Worm (Caenorhabditis elegans): ENCODE data around the gene T12D8.10.
A peak's percentile ranks its signal among the peaks of the same experiment; 100 is the strongest.

Gene T12D8.10

DNA sequence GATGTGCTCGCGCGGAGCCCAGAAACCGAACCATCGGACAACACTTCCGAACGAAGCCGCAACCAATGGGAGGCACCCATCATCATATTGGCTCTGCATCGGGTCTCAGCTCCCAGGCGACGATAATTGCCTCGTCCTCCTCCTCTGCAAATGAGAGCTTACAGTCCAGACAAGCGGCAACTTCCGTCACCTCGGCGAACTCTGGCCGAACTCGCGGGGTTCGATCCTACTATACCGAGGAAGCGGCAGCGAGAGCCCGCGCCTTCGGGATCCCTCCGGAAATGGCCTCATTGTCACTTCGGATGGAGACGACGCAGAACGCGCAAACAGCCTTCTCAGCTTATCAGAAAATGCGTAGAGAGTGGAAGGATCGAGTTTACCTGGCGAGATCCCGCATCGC, 12.8 kb upstream of the T12D8.10 start:
- no peak for TF ChIP-seq nhr-11 (tag; optimal IDR thresholded peaks at IDR 0.05)
- TF ChIP-seq lim-7 (GFP tag; IDR thresholded peaks at IDR 0.05): no peak
- peak; percentile 89 for TF ChIP-seq set-16 (GFP tag; IDR thresholded peaks at IDR 0.05)

DNA sequence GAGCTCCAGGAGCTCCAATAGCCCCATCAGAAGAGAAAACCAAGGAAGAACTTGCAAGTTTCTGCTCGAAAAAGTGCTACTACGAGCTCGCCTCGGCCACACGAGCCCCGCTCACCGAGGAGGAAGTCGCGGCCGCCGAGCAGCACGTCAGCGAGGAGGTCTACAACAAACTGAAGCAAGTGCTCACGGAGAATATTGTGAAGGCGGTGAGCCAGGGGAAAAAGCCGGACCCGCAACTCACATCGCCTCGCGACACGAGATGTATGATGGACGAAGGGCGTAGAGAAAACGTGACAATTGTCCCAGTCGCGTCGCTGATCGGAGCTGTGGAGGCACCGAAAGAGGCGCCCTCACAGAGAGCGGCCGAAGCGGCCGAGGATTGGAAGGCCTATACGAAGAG, 10.6 kb upstream of the T12D8.10 start:
- 0 out of 2 replicates have a peak, but pooled peaks have one; percentile 6 for TF ChIP-seq F44E2.7 (GFP tag; IDR thresholded peaks at IDR 0.05)
- peak; percentile 77 for TF ChIP-seq set-16 (GFP tag; IDR thresholded peaks at IDR 0.05)
- no peak for TF ChIP-seq T20F7.1 (GFP tag; optimal IDR thresholded peaks at IDR 0.05)

DNA sequence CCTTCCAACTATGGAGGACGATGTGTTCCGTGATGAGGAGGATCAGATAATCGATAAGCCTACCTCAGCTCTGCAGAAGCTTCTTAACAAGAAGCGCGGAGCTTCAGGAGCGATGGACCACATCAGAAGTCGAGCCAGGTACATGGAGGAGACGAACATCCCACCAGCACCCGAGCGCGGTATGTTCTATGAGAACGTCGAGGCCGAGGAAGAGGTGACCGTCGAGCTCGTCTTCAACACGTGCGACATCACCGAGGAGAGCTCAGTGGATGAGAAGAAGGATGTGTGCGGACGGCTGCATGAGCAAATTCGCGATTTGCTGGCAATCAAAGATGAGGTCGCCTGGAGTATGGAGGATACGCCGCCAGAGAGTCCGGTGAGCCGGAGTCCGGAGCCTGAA, 9.9 kb upstream of the T12D8.10 start:
- TF ChIP-seq set-16 (GFP tag; IDR thresholded peaks at IDR 0.05) (peak; percentile 39; the same call in 1 of the 2 replicates), php-3 (GFP tag; IDR thresholded peaks at IDR 0.05) (0 out of 2 replicates have a peak, but pooled peaks have one; percentile 26), ZK337.2 (GFP tag; IDR thresholded peaks at IDR 0.05) (no peak), aha-1 (tag) (peak; percentile 91)

DNA sequence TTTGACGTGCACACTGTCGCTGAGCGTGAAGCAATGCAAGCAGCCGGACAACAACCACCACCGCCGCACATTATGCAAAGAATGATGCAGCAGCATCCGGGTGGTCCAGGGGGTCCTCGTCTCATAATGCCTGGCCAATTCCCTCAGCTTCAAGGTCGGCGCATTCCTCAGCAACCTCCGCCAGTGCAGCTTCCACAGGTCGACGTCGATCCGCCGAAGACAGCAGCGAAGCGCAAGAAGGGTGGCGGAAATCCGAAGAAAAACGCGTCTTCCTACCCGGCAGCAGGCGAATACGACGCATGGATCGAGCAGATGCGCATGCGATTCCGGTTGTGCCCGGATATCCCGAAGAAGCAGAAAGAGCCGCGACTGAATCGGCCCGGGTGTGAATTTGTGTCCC, 9.3 kb upstream of the T12D8.10 start:
- peak; percentile 94 for TF ChIP-seq set-16 (GFP tag; IDR thresholded peaks at IDR 0.05)
- TF ChIP-seq dpl-1 (GFP tag; optimal IDR thresholded peaks at IDR 0.05): no peak

DNA sequence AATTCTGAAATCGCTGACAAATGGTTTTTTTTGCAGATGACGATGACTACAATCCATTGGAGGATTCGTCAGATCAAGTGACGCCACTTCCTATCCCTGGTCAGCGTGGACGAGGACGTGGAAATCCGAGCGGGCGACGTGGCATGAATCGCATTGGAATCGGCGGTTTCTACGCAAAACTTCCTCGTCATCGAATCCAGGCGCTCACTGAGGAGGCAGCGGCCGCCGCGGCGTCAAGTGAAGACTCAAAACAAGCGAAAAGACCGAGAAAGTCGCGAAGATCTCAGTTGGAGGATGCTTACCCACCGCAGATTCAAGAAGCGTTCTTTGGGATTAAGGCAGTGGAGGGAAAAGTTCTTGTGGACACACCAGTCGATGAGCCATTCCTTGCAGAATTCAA, 6.4 kb upstream of the T12D8.10 start:
- 0 out of 2 replicates have a peak, but pooled peaks have one; percentile 14 for TF ChIP-seq ceh-44 (GFP tag; IDR thresholded peaks at IDR 0.05)
- peak; percentile 68 for TF ChIP-seq set-16 (GFP tag; IDR thresholded peaks at IDR 0.05)
- no peak for TF ChIP-seq fos-1 (tag; optimal IDR thresholded peaks at IDR 0.05)
- peak in 1 of 2 experiments; percentile 42 for TF ChIP-seq unc-62 (GFP tag; optimal IDR thresholded peaks at IDR 0.05 in 1 of 2)
- TF ChIP-seq unc-62 (tag; optimal IDR thresholded peaks at IDR 0.05): no peak

DNA sequence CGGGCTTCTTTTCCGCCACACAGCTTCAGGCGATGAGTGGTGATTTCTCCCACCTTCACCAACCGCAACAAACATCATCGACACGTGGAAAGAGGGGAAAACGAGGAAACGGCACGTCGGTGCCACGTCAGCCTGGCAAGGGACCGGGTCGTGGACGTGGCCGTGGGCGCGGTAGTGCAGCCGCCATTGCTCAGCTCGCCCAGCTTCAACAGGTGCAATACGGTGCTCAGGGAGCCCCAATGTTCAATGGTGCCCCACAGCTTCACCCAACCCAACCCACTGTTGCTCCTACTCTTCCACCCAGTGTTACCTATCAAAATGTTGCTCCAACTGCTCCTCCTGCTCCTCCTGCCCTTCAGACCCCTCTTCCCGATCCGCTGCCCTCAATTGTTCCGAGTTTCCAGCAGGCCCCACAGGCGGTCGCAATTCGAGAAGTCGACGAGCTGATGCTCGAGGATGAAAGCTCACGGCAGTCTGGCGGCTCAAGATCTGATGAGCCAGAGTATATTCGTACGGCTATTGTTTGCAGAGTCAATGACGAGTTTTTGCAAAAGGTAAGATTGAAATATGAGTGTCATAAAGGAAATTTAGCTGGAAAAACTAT, 3.9 kb upstream of the T12D8.10 start:
- TF ChIP-seq D1046.2 (GFP tag; IDR thresholded peaks at IDR 0.05) (0 out of 2 replicates have a peak, but pooled peaks have one; percentile 33), lim-7 (GFP tag; IDR thresholded peaks at IDR 0.05) (0 out of 2 replicates have a peak, but pooled peaks have one; percentile 31), nhr-76 (tag; optimal IDR thresholded peaks at IDR 0.05) (no peak), egl-43 (GFP tag; IDR thresholded peaks at IDR 0.05) (peak; percentile 50; the same call in 1 of the 2 replicates), F37D6.2 (tag; optimal IDR thresholded peaks at IDR 0.05) (no peak), php-3 (GFP tag; IDR thresholded peaks at IDR 0.05) (no peak), ceh-44 (GFP tag; IDR thresholded peaks at IDR 0.05) (no peak), madf-5 (GFP tag; IDR thresholded peaks at IDR 0.05) (no peak), set-16 (GFP tag; IDR thresholded peaks at IDR 0.05) (peak; percentile 90)

DNA sequence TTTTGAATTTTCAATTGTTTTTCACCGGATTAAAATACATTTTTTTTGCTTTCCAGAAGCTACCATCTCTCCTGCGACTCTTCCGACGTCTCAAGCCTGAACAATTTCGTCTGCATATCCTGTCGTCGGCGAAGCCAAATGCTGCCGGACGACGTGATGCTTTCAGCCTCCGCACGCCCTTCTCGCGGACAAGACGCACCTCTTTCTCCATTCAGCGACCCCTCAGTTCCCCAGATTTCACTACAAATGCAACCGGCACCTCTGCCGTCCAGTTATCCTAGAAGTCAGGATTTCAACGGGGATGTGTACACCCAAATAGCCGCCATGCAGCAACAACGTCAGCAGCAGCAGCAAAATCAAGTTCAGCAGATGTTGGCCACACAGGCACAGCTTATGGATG, 2.2 kb upstream of the T12D8.10 start:
- TF ChIP-seq pqm-1 (tag; optimal IDR thresholded peaks at IDR 0.05): no peak
- peak; percentile 59 for TF ChIP-seq set-16 (GFP tag; IDR thresholded peaks at IDR 0.05)

DNA sequence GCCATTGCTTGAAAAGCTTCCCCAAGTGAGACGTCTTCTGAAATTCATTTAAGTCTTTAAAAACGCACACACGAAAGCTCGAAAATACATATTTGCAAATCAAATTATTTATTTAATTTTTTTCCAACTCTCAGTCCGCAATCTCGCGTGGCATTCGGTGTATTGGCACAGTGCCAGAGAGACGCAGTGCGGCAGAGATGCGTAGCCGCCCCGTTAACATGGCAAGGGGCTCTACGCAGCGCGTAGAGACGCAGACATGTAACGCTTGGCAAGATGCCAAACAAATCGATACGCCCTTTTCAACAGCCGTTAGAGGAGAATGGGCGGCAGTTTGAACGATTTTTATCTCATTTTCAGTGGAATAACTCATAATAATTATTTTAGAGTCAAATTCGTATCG, 1.4 kb upstream of the T12D8.10 start, which contains the start of the genes drr-2 and set-16:
Gene drr-2 (minus strand): TSS at position 37 of the 400 bp plus-strand sequence.
Gene set-16 (plus strand): TSS at position 383 of the 400 bp plus-strand sequence.
- no peak for TF ChIP-seq F26F4.8 (GFP tag; conservative IDR thresholded peaks at IDR 0.05)
- peak in 1 of 2 experiments; percentile 98 for TF ChIP-seq unc-62 (GFP tag; optimal IDR thresholded peaks at IDR 0.05 in 1 of 2)
- no peak for TF ChIP-seq unc-62 (tag; optimal IDR thresholded peaks at IDR 0.05)
- TF ChIP-seq hlh-11 (tag; optimal IDR thresholded peaks at IDR 0.05): peak; percentile 100
- TF ChIP-seq aly-2 (tag; optimal IDR thresholded peaks at IDR 0.05): no peak
- peak; percentile 93 for TF ChIP-seq php-3 (GFP tag; IDR thresholded peaks at IDR 0.05)
- peak; percentile 92 for TF ChIP-seq fkh-10 (GFP tag; optimal IDR thresholded peaks at IDR 0.05)
- no peak for TF ChIP-seq attf-4 (tag; optimal IDR thresholded peaks at IDR 0.05)
- peak; percentile 7 for TF ChIP-seq ceh-62 (tag; optimal IDR thresholded peaks at IDR 0.05)
- peak; percentile 99 for TF ChIP-seq hmg-1.1 (GFP tag; IDR thresholded peaks at IDR 0.05)
- TF ChIP-seq ZK337.2 (GFP tag; IDR thresholded peaks at IDR 0.05): 0 out of 2 replicates have a peak, but pooled peaks have one; percentile 51
- TF ChIP-seq skn-1 (tag; optimal IDR thresholded peaks at IDR 0.05): peak; percentile 79
- TF ChIP-seq arid-1 (GFP tag; conservative IDR thresholded peaks at IDR 0.05): peak; percentile 96
- TF ChIP-seq dmd-8 (GFP tag; IDR thresholded peaks at IDR 0.05): 0 out of 2 replicates have a peak, but pooled peaks have one; percentile 51
- TF ChIP-seq tag-97 (GFP tag; IDR thresholded peaks at IDR 0.05): 0 out of 2 replicates have a peak, but pooled peaks have one; percentile 71
- TF ChIP-seq T26A8.4 (GFP tag; IDR thresholded peaks at IDR 0.05): peak; percentile 99
- TF ChIP-seq nhr-25 (tag; optimal IDR thresholded peaks at IDR 0.05; ENCODE audit: borderline replicate concordance, insufficient read depth): peak; percentile 98
- TF ChIP-seq ceh-32 (tag; optimal IDR thresholded peaks at IDR 0.05; ENCODE audit: poor library complexity): peak; percentile 84
- TF ChIP-seq spr-1 (tag; optimal IDR thresholded peaks at IDR 0.05): peak; percentile 96
- TF ChIP-seq madf-5 (GFP tag; IDR thresholded peaks at IDR 0.05): peak; percentile 44 to 84; a peak in 1 of 4 replicates
- TF ChIP-seq zag-1 (tag; optimal IDR thresholded peaks at IDR 0.05): peak; percentile 69
- TF ChIP-seq ceh-20 (GFP tag; IDR thresholded peaks at IDR 0.05): peak; percentile 99
- TF ChIP-seq aha-1 (tag): peak; percentile 100

Data from whole organism, L4 larva.